Worm (Caenorhabditis elegans) whole organism, L3 larva: ENCODE measurements around the gene F35E8.10.

ENCODE experiments used
- R02D3.7 ChIP-seq: fragments of 150-350 bp; optimal IDR thresholded peaks from 2 replicates; lab custom pipeline; 2014; ENCODE audit warnings: missing biosample characterization, missing genetic modification characterization
- ZK546.5 ChIP-seq: sonication (generic microtip); optimal IDR thresholded peaks from 2 replicates; lab custom pipeline; 2017; ENCODE audit warnings: missing biosample characterization, missing genetic modification characterization
- ceh-16 ChIP-seq: sonication (generic microtip); optimal IDR thresholded peaks from 2 replicates; lab custom pipeline; 2017; ENCODE audit warnings: missing biosample characterization, missing genetic modification characterization
- ceh-28 ChIP-seq: fragments of 150-350 bp; optimal IDR thresholded peaks from 2 replicates; lab custom pipeline; 2014; ENCODE audit warnings: missing biosample characterization, missing genetic modification reagents, missing genetic modification characterization
- ceh-82 ChIP-seq: fragments of 150-350 bp; optimal IDR thresholded peaks from 2 replicates; lab custom pipeline; 2014; ENCODE audit warnings: missing biosample characterization, missing genetic modification characterization
- ceh-9 ChIP-seq: sonication (generic microtip); optimal IDR thresholded peaks from 2 replicates; lab custom pipeline; 2018; ENCODE audit warnings: missing biosample characterization, missing genetic modification characterization
- daf-12 ChIP-seq: fragments of 150-350 bp; optimal IDR thresholded peaks from 2 replicates; lab custom pipeline; 2014; ENCODE audit warnings: missing biosample characterization, missing genetic modification reagents, missing genetic modification characterization
- egl-27 ChIP-seq: sonication (generic microtip); optimal IDR thresholded peaks from 4 replicates; lab custom pipeline; 2017; ENCODE audit warnings: missing biosample characterization, missing genetic modification reagents, missing genetic modification characterization
- elt-1 ChIP-seq: fragments of 150-350 bp; optimal IDR thresholded peaks from 2 replicates; lab custom pipeline; 2014; ENCODE audit warnings: missing biosample characterization, missing genetic modification characterization
- elt-2 ChIP-seq: sonication (generic microtip); optimal IDR thresholded peaks from 2 replicates; lab custom pipeline; 2016; ENCODE audit warnings: missing genetic modification reagents, mild to moderate bottlenecking, missing genetic modification characterization, missing compliant biosample characterization
- elt-3 ChIP-seq, 3 experiments: fragments of 150-350 bp in 1 of 3; sonication (generic microtip) in 2 of 3; optimal IDR thresholded peaks; 2 replicates in 2 of 3; 4 replicates in 1 of 3; lab custom pipeline; 2014 to 2017; ENCODE audit warnings: missing biosample characterization in 3 of 3, missing genetic modification characterization in 3 of 3
- eor-1 ChIP-seq, 2 experiments: fragments of 150-350 bp; optimal IDR thresholded peaks; 2 replicates each; lab custom pipeline; 2014 to 2018; ENCODE audit warnings: missing biosample characterization in 2 of 2, missing genetic modification characterization in 2 of 2
- fkh-10 ChIP-seq: sonication (generic microtip); optimal IDR thresholded peaks from 2 replicates; lab custom pipeline; 2017; ENCODE audit warnings: missing biosample characterization, missing genetic modification reagents, missing genetic modification characterization
- fkh-2 ChIP-seq: fragments of 150-350 bp; optimal IDR thresholded peaks from 2 replicates; lab custom pipeline; 2014; ENCODE audit warnings: missing biosample characterization, missing genetic modification reagents, missing genetic modification characterization
- fos-1 ChIP-seq: fragments of 150-350 bp; optimal IDR thresholded peaks from 2 replicates; lab custom pipeline; 2014; ENCODE audit warnings: missing biosample characterization, missing genetic modification characterization
- hmg-11 ChIP-seq: sonication (generic microtip); optimal IDR thresholded peaks from 2 replicates; lab custom pipeline; 2016; ENCODE audit warnings: missing genetic modification characterization, missing compliant biosample characterization
- jun-1 ChIP-seq: fragments of 150-350 bp; optimal IDR thresholded peaks from 2 replicates; lab custom pipeline; 2014; ENCODE audit warnings: missing biosample characterization, missing genetic modification reagents, missing genetic modification characterization
- lin-15B ChIP-seq: fragments of 150-350 bp; optimal IDR thresholded peaks from 2 replicates; lab custom pipeline; 2014; ENCODE audit warnings: missing biosample characterization, missing genetic modification characterization
- lin-39 ChIP-seq: fragments of 150-350 bp; optimal IDR thresholded peaks from 2 replicates; lab custom pipeline; 2018; ENCODE audit warnings: missing biosample characterization, missing genetic modification reagents, missing genetic modification characterization
- lsy-12 ChIP-seq: sonication (generic microtip); optimal IDR thresholded peaks from 2 replicates; lab custom pipeline; 2016; ENCODE audit warnings: mild to moderate bottlenecking, missing genetic modification characterization, missing compliant biosample characterization
- mdl-1 ChIP-seq: fragments of 150-350 bp; optimal IDR thresholded peaks from 2 replicates; lab custom pipeline; 2014; ENCODE audit warnings: missing biosample characterization, missing genetic modification characterization
- mml-1 ChIP-seq: fragments of 150-350 bp; sonication (generic microtip); optimal IDR thresholded peaks from 3 replicates; lab custom pipeline; 2014; ENCODE audit warnings: missing biosample characterization, missing genetic modification characterization
- nhr-11 ChIP-seq: fragments of 150-350 bp; optimal IDR thresholded peaks from 2 replicates; lab custom pipeline; 2014; ENCODE audit warnings: missing biosample characterization, missing genetic modification characterization
- nhr-12 ChIP-seq: fragments of 150-350 bp; optimal IDR thresholded peaks from 2 replicates; lab custom pipeline; 2014; ENCODE audit warnings: missing biosample characterization, missing genetic modification characterization
- nhr-23 ChIP-seq: fragments of 150-350 bp; optimal IDR thresholded peaks from 2 replicates; lab custom pipeline; 2014; ENCODE audit warnings: missing biosample characterization, missing genetic modification reagents, missing genetic modification characterization
- nhr-237 ChIP-seq: fragments of 150-350 bp; optimal IDR thresholded peaks from 2 replicates; lab custom pipeline; 2014; ENCODE audit warnings: missing biosample characterization, missing genetic modification characterization
- nhr-25 ChIP-seq: sonication (generic microtip); optimal IDR thresholded peaks from 2 replicates; lab custom pipeline; 2017; ENCODE audit warnings: missing biosample characterization, missing genetic modification characterization
- nhr-43 ChIP-seq: sonication (generic microtip); optimal IDR thresholded peaks from 2 replicates; lab custom pipeline; 2016; ENCODE audit warnings: mild to moderate bottlenecking, missing genetic modification characterization, missing compliant biosample characterization; ENCODE audit not compliant: poor library complexity, severe bottlenecking
- nhr-67 ChIP-seq: fragments of 150-350 bp; optimal IDR thresholded peaks from 2 replicates; lab custom pipeline; 2014; ENCODE audit warnings: missing biosample characterization, missing genetic modification characterization
- nhr-76 ChIP-seq: fragments of 150-350 bp; sonication (generic microtip); optimal IDR thresholded peaks from 5 replicates; lab custom pipeline; 2014; ENCODE audit warnings: missing biosample characterization, missing genetic modification characterization
- nhr-77 ChIP-seq: fragments of 150-350 bp; optimal IDR thresholded peaks from 2 replicates; lab custom pipeline; 2014; ENCODE audit warnings: missing biosample characterization, missing genetic modification characterization
- pqm-1 ChIP-seq: fragments of 150-350 bp; optimal IDR thresholded peaks from 2 replicates; lab custom pipeline; 2017; ENCODE audit warnings: missing biosample characterization, missing genetic modification characterization, inconsistent platforms
- sea-2 ChIP-seq: fragments of 150-350 bp; sonication (generic microtip); optimal IDR thresholded peaks from 4 replicates; lab custom pipeline; 2014; ENCODE audit warnings: missing biosample characterization, missing genetic modification reagents, missing genetic modification characterization
- snpc-4 ChIP-seq: fragments of 150-350 bp; optimal IDR thresholded peaks from 2 replicates; lab custom pipeline; 2014; ENCODE audit warnings: missing biosample characterization, missing genetic modification characterization
- unc-39 ChIP-seq: sonication (generic microtip); optimal IDR thresholded peaks from 4 replicates; lab custom pipeline; 2017; ENCODE audit warnings: missing biosample characterization, missing genetic modification characterization
- unc-62 ChIP-seq: fragments of 150-350 bp; sonication (generic microtip); optimal IDR thresholded peaks from 4 replicates; lab custom pipeline; 2014; ENCODE audit warnings: missing biosample characterization, missing genetic modification reagents, missing genetic modification characterization
- zag-1 ChIP-seq: fragments of 150-350 bp; optimal IDR thresholded peaks from 2 replicates; lab custom pipeline; 2014; ENCODE audit warnings: missing biosample characterization, missing genetic modification characterization
- ztf-4 ChIP-seq: fragments of 150-350 bp; optimal IDR thresholded peaks from 2 replicates; lab custom pipeline; 2014; ENCODE audit warnings: missing biosample characterization, missing genetic modification characterization

The F35E8.10 gene

ce11 chrV:15920273-15920672 lies at the start of gene F35E8.10:
Gene F35E8.10, minus strand, starts transcription at chrV:15920373.
- TF ChIP-seq fkh-2 (tag; lab: Kevin White, UChicago): no peak
- TF ChIP-seq, all 47 proteins: peak for 0

ce11 chrV:15969653-15970052 lies 49.5 kb upstream of the F35E8.10 start, which contains the start of gene F36G9.7:
Gene F36G9.7, minus strand, starts transcription at chrV:15969753.
- TF ChIP-seq nhr-237 (tag; lab: Kevin White, UChicago) (no peak), ceh-82 (tag; lab: Kevin White, UChicago) (no peak), fkh-10 (GFP tag; lab: Kevin White, UChicago) (no peak), lin-39 (no peak), jun-1 (no peak), zag-1 (no peak), nhr-43 (no peak), fos-1 (tag; lab: Kevin White, UChicago) (no peak), daf-12 (no peak), ZK546.5 (tag; lab: Kevin White, UChicago) (no peak), hmg-11 (tag; lab: Kevin White, UChicago) (no peak), ceh-28 (tag; lab: Kevin White, UChicago) (no peak), lin-15B (no peak), fkh-2 (tag; lab: Kevin White, UChicago) (no peak), nhr-67 (tag; lab: Kevin White, UChicago) (no peak), mdl-1 (tag; lab: Kevin White, UChicago) (no peak)
- TF ChIP-seq, all 47 proteins: peak for 0

ce11 chrV:15967542-15967941 lies 47.4 kb upstream of the F35E8.10 start, which contains the start of gene sri-1:
Gene sri-1, minus strand, starts transcription at chrV:15967642.
- TF ChIP-seq sea-2 (no peak), ztf-4 (tag; lab: Kevin White, UChicago) (no peak), nhr-67 (tag; lab: Kevin White, UChicago) (no peak), ceh-16 (tag; lab: Kevin White, UChicago) (no peak), ceh-28 (tag; lab: Kevin White, UChicago) (no peak), eor-1 (tag; optimal IDR thresholded peaks at IDR 0.05; lab: Kevin White, UChicago) (no peak)
- TF ChIP-seq, all 47 proteins: peak for 0

- TF ChIP-seq lin-15B: no peak
- no peak for TF ChIP-seq sea-2
- no peak for TF ChIP-seq nhr-237 (tag; lab: Kevin White, UChicago)
- TF ChIP-seq jun-1: no peak
- no peak for TF ChIP-seq snpc-4 (tag; lab: Kevin White, UChicago)
- TF ChIP-seq ceh-28 (tag; lab: Kevin White, UChicago): no peak
- no peak for TF ChIP-seq lin-39
- TF ChIP-seq elt-3 (tag; optimal IDR thresholded peaks at IDR 0.05; lab: Kevin White, UChicago): no peak
- TF ChIP-seq fkh-2 (tag; lab: Kevin White, UChicago): no peak
- TF ChIP-seq ceh-82 (tag; lab: Kevin White, UChicago): no peak
- TF ChIP-seq unc-39 (tag; lab: Kevin White, UChicago): no peak
- TF ChIP-seq ceh-9 (tag; lab: Kevin White, UChicago): no peak
- no peak for TF ChIP-seq nhr-77 (tag; lab: Kevin White, UChicago)
- no peak for TF ChIP-seq mml-1 (tag; lab: Kevin White, UChicago)
- TF ChIP-seq mdl-1 (tag; lab: Kevin White, UChicago): no peak
- no peak for TF ChIP-seq ztf-4 (tag; lab: Kevin White, UChicago)
- no peak for TF ChIP-seq nhr-76 (tag; lab: Kevin White, UChicago)
- TF ChIP-seq nhr-11 (tag; lab: Kevin White, UChicago): no peak
- no peak for TF ChIP-seq elt-1 (tag; lab: Kevin White, UChicago)
- no peak for TF ChIP-seq fos-1 (tag; lab: Kevin White, UChicago)
Observed at ce11 chrV:15965114-15965513, 44.9 kb upstream of the F35E8.10 start, which contains the start of gene sri-2. Gene sri-2, minus strand, starts transcription at chrV:15965214.

DNA sequence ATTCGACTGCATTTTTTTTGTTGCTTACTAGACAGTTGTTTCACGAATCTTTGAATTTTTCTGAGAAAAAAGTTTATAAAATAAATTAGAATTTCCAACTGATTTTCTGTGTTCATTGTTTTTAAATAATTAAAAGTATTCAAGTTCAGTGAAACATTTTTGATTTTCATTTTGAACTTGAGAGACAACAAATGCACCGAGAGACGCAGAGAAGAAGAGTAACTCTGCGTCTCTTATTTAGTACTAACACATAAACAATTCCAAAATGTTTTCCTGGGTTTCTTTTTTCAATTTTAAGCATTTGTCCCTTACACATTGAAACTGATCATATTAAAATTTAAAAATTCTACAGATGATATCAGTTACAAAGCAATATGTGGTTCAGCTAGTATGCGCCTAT lies 39.3 kb upstream of the F35E8.10 start:
- no peak for TF ChIP-seq R02D3.7 (tag; lab: Kevin White, UChicago)
- TF ChIP-seq hmg-11 (tag; lab: Kevin White, UChicago): no peak
- no peak for TF ChIP-seq elt-3 (tag; optimal IDR thresholded peaks at IDR 0.05; lab: Kevin White, UChicago)
- no peak for TF ChIP-seq nhr-25 (tag; lab: Kevin White, UChicago)
- no peak for TF ChIP-seq nhr-77 (tag; lab: Kevin White, UChicago)
- TF ChIP-seq ztf-4 (tag; lab: Kevin White, UChicago): no peak
- TF ChIP-seq nhr-67 (tag; lab: Kevin White, UChicago): no peak
- no peak for TF ChIP-seq egl-27 (tag; lab: Kevin White, UChicago)
- no peak for TF ChIP-seq nhr-43
- no peak for TF ChIP-seq zag-1
- TF ChIP-seq lsy-12: no peak
- TF ChIP-seq unc-62 (GFP tag; lab: Kevin White, UChicago): no peak
- TF ChIP-seq nhr-23 (tag; lab: Kevin White, UChicago): no peak
- no peak for TF ChIP-seq elt-1 (tag; lab: Kevin White, UChicago)
- no peak for TF ChIP-seq pqm-1 (tag; lab: Kevin White, UChicago)
- no peak for TF ChIP-seq nhr-237 (tag; lab: Kevin White, UChicago)
- no peak for TF ChIP-seq elt-2
- TF ChIP-seq nhr-11 (tag; lab: Kevin White, UChicago): no peak
- TF ChIP-seq nhr-12 (tag; lab: Kevin White, UChicago): no peak
